Fruit fly (Drosophila melanogaster) whole organism, embryonic: ENCODE measurements around the gene Msh6.

Experiments
- Ada2b ChIP-seq: fragments of 200-800 bp; sonication (Bioruptor generic); IDR thresholded peaks from 2 replicates; pipeline ENCODE4 v1.3.6; 2022; ENCODE audit warnings: missing biosample characterization, missing genetic modification characterization
- Aef1 ChIP-seq: fragments of 200-800 bp; sonication (Bioruptor generic); IDR thresholded peaks from 3 replicates; pipeline ENCODE4 v1.3.6; 2022; ENCODE audit warnings: missing biosample characterization, missing genetic modification characterization
- Asciz ChIP-seq: fragments of 200-800 bp; sonication (Bioruptor generic); optimal IDR thresholded peaks from 2 replicates; lab custom pipeline; 2017; ENCODE audit warnings: missing biosample characterization, mild to moderate bottlenecking, missing genetic modification characterization, missing genetic modification reagents
- C15 ChIP-seq: fragments of 200-800 bp; sonication (Bioruptor generic); IDR thresholded peaks from 3 replicates; pipeline ENCODE4 v1.3.6; 2022; ENCODE audit warnings: missing biosample characterization, missing genetic modification characterization
- CG10267 ChIP-seq: fragments of 200-800 bp; sonication (Bioruptor generic); optimal IDR thresholded peaks from 2 replicates; lab custom pipeline; 2018; ENCODE audit warnings: missing biosample characterization, mild to moderate bottlenecking, missing genetic modification characterization, moderate library complexity
- CG10979 ChIP-seq: fragments of 200-800 bp; sonication (Bioruptor generic); optimal IDR thresholded peaks from 2 replicates; lab custom pipeline; 2018; ENCODE audit warnings: missing biosample characterization, mild to moderate bottlenecking, missing genetic modification characterization, moderate library complexity
- CG11504 ChIP-seq: fragments of 200-800 bp; sonication (Bioruptor generic); optimal IDR thresholded peaks from 3 replicates; lab custom pipeline; 2019; ENCODE audit warnings: missing biosample characterization, mild to moderate bottlenecking, missing genetic modification characterization, moderate library complexity
- CG11696 ChIP-seq: fragments of 200-800 bp; sonication (Bioruptor generic); IDR thresholded peaks from 2 replicates; pipeline ENCODE4 v1.3.6; 2022; ENCODE audit warnings: missing biosample characterization, missing genetic modification characterization
- CG12299 ChIP-seq: fragments of 200-800 bp; sonication (Bioruptor generic); optimal IDR thresholded peaks from 2 replicates; lab custom pipeline; 2018; ENCODE audit warnings: missing biosample characterization, mild to moderate bottlenecking, missing genetic modification characterization
- CG12391 ChIP-seq: fragments of 200-800 bp; sonication (Bioruptor generic); optimal IDR thresholded peaks from 3 replicates; lab custom pipeline; 2018; ENCODE audit warnings: missing biosample characterization, mild to moderate bottlenecking, missing genetic modification characterization, moderate library complexity
- CG12659 ChIP-seq: fragments of 200-800 bp; sonication (Bioruptor generic); optimal IDR thresholded peaks from 3 replicates; lab custom pipeline; 2017; ENCODE audit warnings: mild to moderate bottlenecking, missing biosample characterization, missing genetic modification reagents, missing genetic modification characterization
- CG14441 ChIP-seq: fragments of 200-800 bp; sonication (Bioruptor generic); IDR thresholded peaks from 2 replicates; pipeline ENCODE4 v1.3.6; 2022; ENCODE audit warnings: missing biosample characterization, missing genetic modification characterization
- CG14710 ChIP-seq: fragments of 200-800 bp; sonication (Bioruptor generic); optimal IDR thresholded peaks from 3 replicates; lab custom pipeline; 2019; ENCODE audit warnings: missing biosample characterization, mild to moderate bottlenecking, missing genetic modification characterization, moderate library complexity
- CG14965 ChIP-seq: fragments of 200-800 bp; sonication (Bioruptor generic); optimal IDR thresholded peaks from 2 replicates; lab custom pipeline; 2016; ENCODE audit warnings: missing biosample characterization, missing genetic modification characterization, borderline replicate concordance
- CG1602 ChIP-seq: fragments of 200-800 bp; sonication (Bioruptor generic); optimal IDR thresholded peaks from 3 replicates; lab custom pipeline; 2016; ENCODE audit warnings: missing biosample characterization, missing genetic modification characterization
- CG16813 ChIP-seq: fragments of 200-800 bp; sonication (Bioruptor generic); IDR thresholded peaks from 3 replicates; pipeline ENCODE4 v1.3.6; 2022; ENCODE audit warnings: missing biosample characterization, missing genetic modification characterization; ENCODE audit not compliant: partially characterized antibody
- CG16863 ChIP-seq: fragments of 200-800 bp; sonication (Bioruptor generic); optimal IDR thresholded peaks from 3 replicates; lab custom pipeline; 2016; ENCODE audit warnings: missing biosample characterization, missing genetic modification characterization
- CG18262 ChIP-seq: fragments of 200-800 bp; optimal IDR thresholded peaks from 3 replicates; lab custom pipeline; 2019; ENCODE audit warnings: missing biosample characterization, mild to moderate bottlenecking, missing genetic modification characterization, moderate library complexity
- CG2712 ChIP-seq: fragments of 200-800 bp; optimal IDR thresholded peaks from 3 replicates; lab custom pipeline; 2019; ENCODE audit warnings: missing biosample characterization, mild to moderate bottlenecking, missing genetic modification characterization, moderate library complexity
- CG30020 ChIP-seq: fragments of 200-800 bp; optimal IDR thresholded peaks from 2 replicates; lab custom pipeline; 2019; ENCODE audit warnings: missing biosample characterization, mild to moderate bottlenecking, missing genetic modification characterization, moderate library complexity
- CG31441 ChIP-seq: fragments of 200-800 bp; sonication (Bioruptor generic); IDR thresholded peaks from 2 replicates; pipeline ENCODE4 v1.3.6; 2022; ENCODE audit warnings: missing biosample characterization, missing genetic modification characterization
- CG33557 ChIP-seq: fragments of 200-800 bp; sonication (Bioruptor generic); optimal IDR thresholded peaks from 2 replicates; lab custom pipeline; 2019; ENCODE audit warnings: missing biosample characterization, mild to moderate bottlenecking, missing genetic modification characterization, moderate library complexity
- CG43689 ChIP-seq: fragments of 200-800 bp; sonication (Bioruptor generic); IDR thresholded peaks from 2 replicates; pipeline ENCODE4 v1.3.6; 2022; ENCODE audit warnings: missing biosample characterization, missing genetic modification characterization
- CG6272 ChIP-seq: fragments of 200-800 bp; sonication (Bioruptor generic); IDR thresholded peaks from 2 replicates; pipeline ENCODE4 v1.3.6; 2022; ENCODE audit warnings: missing biosample characterization, missing genetic modification characterization
- CG8089 ChIP-seq: fragments of 200-800 bp; sonication (Bioruptor generic); optimal IDR thresholded peaks from 3 replicates; lab custom pipeline; 2016; ENCODE audit warnings: missing biosample characterization, missing genetic modification characterization
- CG8388 ChIP-seq: fragments of 200-800 bp; sonication (Bioruptor generic); optimal IDR thresholded peaks from 2 replicates; lab custom pipeline; 2019; ENCODE audit warnings: missing biosample characterization, mild to moderate bottlenecking, missing genetic modification characterization, moderate library complexity
- CG8944 ChIP-seq: fragments of 200-800 bp; sonication (Bioruptor generic); optimal IDR thresholded peaks from 3 replicates; lab custom pipeline; 2016; ENCODE audit warnings: missing biosample characterization, missing genetic modification characterization
- CG9437 ChIP-seq: fragments of 200-800 bp; sonication (Bioruptor generic); optimal IDR thresholded peaks from 2 replicates; lab custom pipeline; 2018; ENCODE audit warnings: missing biosample characterization, mild to moderate bottlenecking, missing genetic modification characterization
- CG9817 ChIP-seq: fragments of 200-800 bp; sonication (Bioruptor generic); optimal IDR thresholded peaks from 2 replicates; lab custom pipeline; 2018; ENCODE audit warnings: missing biosample characterization, mild to moderate bottlenecking, missing genetic modification characterization, moderate library complexity
- CTCF ChIP-seq: fragments of 200-800 bp; sonication (Bioruptor generic); optimal IDR thresholded peaks from 2 replicates; lab custom pipeline; 2017; ENCODE audit warnings: missing biosample characterization, mild to moderate bottlenecking, missing genetic modification characterization, moderate library complexity
- CoRest ChIP-seq: fragments of 200-800 bp; sonication (Bioruptor generic); optimal IDR thresholded peaks from 3 replicates; lab custom pipeline; 2018; ENCODE audit warnings: missing biosample characterization, mild to moderate bottlenecking, missing genetic modification characterization, moderate library complexity
- D19B ChIP-seq: fragments of 200-800 bp; sonication (Bioruptor generic); optimal IDR thresholded peaks from 2 replicates; lab custom pipeline; 2017; ENCODE audit warnings: missing biosample characterization, mild to moderate bottlenecking, missing genetic modification characterization
- Dek ChIP-seq: fragments of 200-800 bp; sonication (Bioruptor generic); optimal IDR thresholded peaks from 3 replicates; lab custom pipeline; 2019; ENCODE audit warnings: missing biosample characterization, mild to moderate bottlenecking, missing genetic modification characterization, moderate library complexity
- Drgx ChIP-seq: fragments of 200-800 bp; sonication (Bioruptor generic); IDR thresholded peaks from 2 replicates; pipeline ENCODE4 v1.3.6; 2022; ENCODE audit warnings: missing biosample characterization, missing genetic modification characterization
- Eip74EF ChIP-seq, 2 experiments: fragments of 200-800 bp in 1 of 2; fragments of >200 bp in 1 of 2; sonication (Bioruptor generic) in 1 of 2; optimal IDR thresholded peaks; 2 replicates each; lab custom pipeline; 2017 to 2019; ENCODE audit warnings: missing biosample characterization in 2 of 2, missing genetic modification characterization in 2 of 2, mild to moderate bottlenecking in 1 of 2, moderate library complexity in 1 of 2
- Hr3 ChIP-seq: fragments of 200-800 bp; sonication (Bioruptor generic); optimal IDR thresholded peaks from 3 replicates; lab custom pipeline; 2016; ENCODE audit warnings: missing biosample characterization, missing genetic modification characterization
- Nf-YA ChIP-seq: fragments of 200-800 bp; sonication (Bioruptor generic); IDR thresholded peaks from 2 replicates; pipeline ENCODE4 v1.3.6; 2022; ENCODE audit warnings: missing biosample characterization, missing genetic modification characterization
- Oli ChIP-seq: fragments of 200-800 bp; sonication (Bioruptor generic); optimal IDR thresholded peaks from 2 replicates; lab custom pipeline; 2018; ENCODE audit warnings: missing biosample characterization, mild to moderate bottlenecking, missing genetic modification characterization, moderate library complexity
- Sox102F ChIP-seq: fragments of 200-800 bp; sonication (Bioruptor generic); optimal IDR thresholded peaks from 2 replicates; lab custom pipeline; 2018; ENCODE audit warnings: missing biosample characterization, mild to moderate bottlenecking, missing genetic modification characterization, moderate library complexity
- Xrp1 ChIP-seq: fragments of 200-800 bp; sonication (Bioruptor generic); IDR thresholded peaks from 2 replicates; pipeline ENCODE4 v1.3.6; 2022; ENCODE audit warnings: missing biosample characterization, missing genetic modification characterization
- ab ChIP-seq: fragments of 200-800 bp; sonication (Bioruptor generic); optimal IDR thresholded peaks from 2 replicates; lab custom pipeline; 2016; ENCODE audit warnings: missing biosample characterization, missing genetic modification characterization
- dmrt99B ChIP-seq: fragments of 200-800 bp; sonication (Bioruptor generic); optimal IDR thresholded peaks from 2 replicates; lab custom pipeline; 2018; ENCODE audit warnings: missing biosample characterization, mild to moderate bottlenecking, missing genetic modification characterization, moderate library complexity
- dpn ChIP-seq, 2 experiments: fragments of 200-800 bp; sonication (Bioruptor generic); optimal IDR thresholded peaks; 3 replicates each; lab custom pipeline; 2016; ENCODE audit warnings: missing biosample characterization in 2 of 2, missing genetic modification characterization in 2 of 2
- fd96Cb ChIP-seq: fragments of 200-800 bp; sonication (Bioruptor generic); optimal IDR thresholded peaks from 2 replicates; lab custom pipeline; 2018; ENCODE audit warnings: missing biosample characterization, mild to moderate bottlenecking, missing genetic modification characterization, moderate library complexity
- gem ChIP-seq: fragments of 200-800 bp; sonication (Bioruptor generic); optimal IDR thresholded peaks from 2 replicates; lab custom pipeline; 2019; ENCODE audit warnings: missing biosample characterization, mild to moderate bottlenecking, missing genetic modification characterization, moderate library complexity
- knrl ChIP-seq: fragments of 200-800 bp; sonication (Bioruptor generic); IDR thresholded peaks from 3 replicates; pipeline ENCODE4 v1.3.6; 2022; ENCODE audit warnings: missing biosample characterization, missing genetic modification characterization; ENCODE audit not compliant: partially characterized antibody
- lola ChIP-seq, 3 experiments: fragments of >200 bp in 2 of 3; fragments of 200-800 bp in 1 of 3; sonication (Bioruptor generic) in 1 of 3; optimal IDR thresholded peaks; 2 replicates each; lab custom pipeline; 2017 to 2019; ENCODE audit warnings: missing biosample characterization in 3 of 3, missing genetic modification characterization in 3 of 3, mild to moderate bottlenecking in 1 of 3, moderate library complexity in 1 of 3
- pb ChIP-seq: fragments of 200-800 bp; sonication (Bioruptor generic); optimal IDR thresholded peaks from 3 replicates; lab custom pipeline; 2016; ENCODE audit warnings: missing biosample characterization, missing genetic modification characterization
- slp2 ChIP-seq: fragments of 200-800 bp; sonication (Bioruptor generic); optimal IDR thresholded peaks from 2 replicates; lab custom pipeline; 2016; ENCODE audit warnings: missing biosample characterization, missing genetic modification characterization
- twi ChIP-seq: fragments of 200-800 bp; optimal IDR thresholded peaks from 2 replicates; lab custom pipeline; 2019; ENCODE audit warnings: missing biosample characterization, mild to moderate bottlenecking, missing genetic modification characterization, moderate library complexity
- zfh2 ChIP-seq: fragments of 200-800 bp; sonication (Bioruptor generic); optimal IDR thresholded peaks from 2 replicates; lab custom pipeline; 2016; ENCODE audit warnings: missing biosample characterization, missing genetic modification characterization

The Msh6 gene

DNA sequence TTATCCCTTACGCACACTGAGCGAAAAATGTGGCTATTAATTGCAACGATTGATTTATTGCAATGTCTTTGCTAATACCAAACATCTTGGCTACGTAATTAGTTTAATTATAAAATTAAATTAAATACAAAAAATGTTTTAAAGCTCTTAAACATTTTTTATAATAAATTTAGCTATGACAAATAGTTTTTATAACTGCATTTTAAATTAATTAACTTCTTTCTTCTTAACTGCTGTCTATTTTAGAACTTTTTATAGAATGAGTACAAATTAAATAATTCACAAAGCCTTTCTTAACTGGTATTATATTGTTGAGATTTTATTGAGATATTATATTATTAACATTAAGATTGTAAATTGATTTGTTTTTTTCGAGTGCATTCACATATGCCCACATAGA, 16.5 kb upstream of the Msh6 start (continued):
- TF ChIP-seq CG14965 (GFP tag; lab: Kevin White, UChicago) = no peak
- no peak for TF ChIP-seq Ada2b (GFP tag; lab: Robert Waterston, UW)
- TF ChIP-seq gem = peak; percentile 64
- no peak for TF ChIP-seq CG9817 (tag; lab: Kevin White, UChicago)
- peak; percentile 24 for TF ChIP-seq CG8388
- peak; percentile 42 for TF ChIP-seq CG9437 (GFP tag; lab: Kevin White, UChicago)
- TF ChIP-seq CG12659 (GFP tag; lab: Kevin White, UChicago) = peak; percentile 14
- no peak for TF ChIP-seq CG16813
- TF ChIP-seq CG1602 (GFP tag; lab: Kevin White, UChicago) = peak; percentile 23
- no peak for TF ChIP-seq Aef1 (GFP tag; lab: Robert Waterston, UW)
- TF ChIP-seq CG12299 (tag; lab: Kevin White, UChicago) = no peak
- TF ChIP-seq Asciz (GFP tag; lab: Kevin White, UChicago) = no peak
- no peak for TF ChIP-seq CG30020 (tag; lab: Kevin White, UChicago)
- peak in 1 of 2 experiments; percentile 13 for TF ChIP-seq Eip74EF (GFP tag; optimal IDR thresholded peaks at IDR 0.05; lab: Kevin White, UChicago)
- no peak for TF ChIP-seq zfh2 (GFP tag; lab: Kevin White, UChicago)
- peak; percentile 84 for TF ChIP-seq CG18262 (tag; lab: Kevin White, UChicago)
- peak; percentile 26 for TF ChIP-seq CG14710 (tag; lab: Kevin White, UChicago)
- no peak for TF ChIP-seq Dek
- TF ChIP-seq Xrp1 (GFP tag; lab: Robert Waterston, UW) = peak; percentile 21; the same call in 1 of the 2 replicates
- no peak for TF ChIP-seq Drgx (GFP tag; lab: Robert Waterston, UW)
- TF ChIP-seq dpn (GFP tag; optimal IDR thresholded peaks at IDR 0.05; lab: Kevin White, UChicago) = no peak
- no peak for TF ChIP-seq knrl
- TF ChIP-seq CG8089 (GFP tag; lab: Kevin White, UChicago) = no peak
- peak; percentile 14 for TF ChIP-seq Hr3 (GFP tag; lab: Kevin White, UChicago)
- peak; percentile 39 for TF ChIP-seq Oli (tag; lab: Kevin White, UChicago)
- TF ChIP-seq CG11696 (GFP tag; lab: Robert Waterston, UW) = no peak
- no peak for TF ChIP-seq twi
- TF ChIP-seq fd96Cb = peak; percentile 20
- no peak for TF ChIP-seq CTCF
- TF ChIP-seq CoRest (tag; lab: Kevin White, UChicago) = peak; percentile 61
- no peak for TF ChIP-seq Nf-YA (GFP tag; lab: Robert Waterston, UW)
- no peak for TF ChIP-seq slp2 (GFP tag; lab: Kevin White, UChicago)
- peak; percentile 34 for TF ChIP-seq CG33557 (GFP tag; lab: Kevin White, UChicago)
- peak; percentile 78 for TF ChIP-seq CG2712 (tag; lab: Kevin White, UChicago)
- TF ChIP-seq CG8944 = no peak
- no peak for TF ChIP-seq D19B (GFP tag; lab: Kevin White, UChicago)
- peak; percentile 61 for TF ChIP-seq CG11504 (tag; lab: Kevin White, UChicago)
- TF ChIP-seq CG43689 (GFP tag; lab: Robert Waterston, UW) = no peak
- no peak for TF ChIP-seq CG6272

DNA sequence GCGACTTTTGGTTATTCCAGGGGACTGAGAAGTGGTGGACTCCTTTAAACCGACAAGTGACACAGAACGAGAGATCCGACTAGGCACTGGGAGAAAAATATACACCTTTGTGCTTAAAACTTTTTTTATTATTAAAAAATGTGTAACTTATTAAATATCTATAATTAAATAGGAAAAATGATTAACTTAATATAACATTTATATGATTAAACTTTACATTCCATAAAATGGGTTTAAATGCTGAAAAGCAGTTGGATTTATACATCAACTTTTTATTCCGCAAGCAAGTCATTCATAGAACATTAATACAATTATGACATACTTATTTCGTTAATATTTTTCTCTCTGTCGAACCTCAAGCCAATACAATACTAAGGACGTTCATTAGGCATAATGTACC, 15.7 kb upstream of the Msh6 start:
- TF ChIP-seq CG33557 (GFP tag; lab: Kevin White, UChicago) (no peak), pb (GFP tag; lab: Kevin White, UChicago) (no peak), ab (GFP tag; lab: Kevin White, UChicago) (no peak), C15 (no peak), dmrt99B (tag; lab: Kevin White, UChicago) (peak; percentile 20), CG12391 (peak; percentile 17), CG16863 (GFP tag; lab: Kevin White, UChicago) (no peak), CG10267 (tag; lab: Kevin White, UChicago) (peak; percentile 2), Sox102F (peak; percentile 4), lola (GFP tag; optimal IDR thresholded peaks at IDR 0.05; lab: Kevin White, UChicago) (peak in 1 of 3 experiments; percentile 9), Xrp1 (GFP tag; lab: Robert Waterston, UW) (0 out of 2 replicates have a peak, but pooled peaks have one; percentile 19), knrl (no peak), CG14441 (GFP tag; lab: Robert Waterston, UW) (no peak), CG31441 (GFP tag; lab: Robert Waterston, UW) (0 out of 2 replicates have a peak, but pooled peaks have one; percentile 14), CG10979 (tag; lab: Kevin White, UChicago) (peak; percentile 47), gem (peak; percentile 41)
